Fruit fly (Drosophila melanogaster) whole organism, embryonic: ENCODE measurements around the gene mib1.

Experiments
- BtbVII ChIP-seq: fragments of 200-800 bp; sonication (Bioruptor generic); optimal IDR thresholded peaks from 3 replicates; lab custom pipeline; 2017; ENCODE audit warnings: missing biosample characterization, mild to moderate bottlenecking, missing genetic modification characterization
- CG11560 ChIP-seq: fragments of 200-800 bp; sonication (Bioruptor generic); IDR thresholded peaks from 3 replicates; pipeline ENCODE4 v1.3.6; 2022; ENCODE audit warnings: missing biosample characterization, missing genetic modification characterization
- CG11695 ChIP-seq: fragments of 200-800 bp; sonication (Bioruptor generic); IDR thresholded peaks from 3 replicates; pipeline ENCODE4 v1.3.6; 2022; ENCODE audit warnings: missing biosample characterization, missing genetic modification characterization
- CG17328 ChIP-seq: fragments of 200-800 bp; sonication (Bioruptor generic); IDR thresholded peaks from 2 replicates; pipeline ENCODE4 v1.3.6; 2022; ENCODE audit warnings: missing biosample characterization, missing genetic modification characterization
- CG2678 ChIP-seq: fragments of 200-800 bp; sonication (Bioruptor generic); optimal IDR thresholded peaks from 3 replicates; lab custom pipeline; 2019; ENCODE audit warnings: missing biosample characterization, mild to moderate bottlenecking, missing genetic modification characterization, moderate library complexity
- CG4730 ChIP-seq: fragments of 200-800 bp; sonication (Bioruptor generic); IDR thresholded peaks from 2 replicates; pipeline ENCODE4 v1.3.6; 2022; ENCODE audit warnings: missing biosample characterization, missing genetic modification characterization
- CG5953 ChIP-seq: fragments of 200-800 bp; sonication (Bioruptor generic); IDR thresholded peaks from 2 replicates; pipeline ENCODE4 v1.3.6; 2022; ENCODE audit warnings: missing biosample characterization, missing genetic modification characterization
- CG6765 ChIP-seq: fragments of 200-800 bp; sonication (Bioruptor generic); optimal IDR thresholded peaks from 3 replicates; lab custom pipeline; 2017; ENCODE audit warnings: missing biosample characterization, mild to moderate bottlenecking, missing genetic modification characterization
- CG7271 ChIP-seq: fragments of 200-800 bp; sonication (Bioruptor generic); optimal IDR thresholded peaks from 2 replicates; lab custom pipeline; 2018; ENCODE audit warnings: missing biosample characterization, mild to moderate bottlenecking, missing genetic modification characterization, moderate library complexity
- CG7839 ChIP-seq: fragments of 200-800 bp; sonication (Bioruptor generic); optimal IDR thresholded peaks from 3 replicates; lab custom pipeline; 2018; ENCODE audit warnings: missing biosample characterization, mild to moderate bottlenecking, missing genetic modification characterization, moderate library complexity
- CG7987 ChIP-seq: fragments of 200-800 bp; sonication (Bioruptor generic); optimal IDR thresholded peaks from 2 replicates; lab custom pipeline; 2018; ENCODE audit warnings: missing biosample characterization, mild to moderate bottlenecking, missing genetic modification characterization, moderate library complexity
- CG9609 ChIP-seq: fragments of 200-800 bp; sonication (Bioruptor generic); optimal IDR thresholded peaks from 3 replicates; lab custom pipeline; 2016; ENCODE audit warnings: missing biosample characterization, missing genetic modification characterization
- CG9727 ChIP-seq: fragments of 200-800 bp; sonication (Bioruptor generic); optimal IDR thresholded peaks from 3 replicates; lab custom pipeline; 2017; ENCODE audit warnings: missing biosample characterization, mild to moderate bottlenecking, missing genetic modification characterization
- Chrac-16 ChIP-seq: fragments of 200-800 bp; sonication (Bioruptor generic); optimal IDR thresholded peaks from 3 replicates; lab custom pipeline; 2016; ENCODE audit warnings: missing biosample characterization, missing genetic modification characterization
- CkIIα-i1 ChIP-seq: fragments of 200-800 bp; sonication (Bioruptor generic); IDR thresholded peaks from 2 replicates; pipeline ENCODE4 v1.3.6; 2022; ENCODE audit warnings: missing biosample characterization, missing genetic modification characterization
- Deaf1 ChIP-seq: fragments of 200-800 bp; optimal IDR thresholded peaks from 3 replicates; lab custom pipeline; 2019; ENCODE audit warnings: missing biosample characterization, mild to moderate bottlenecking, missing genetic modification characterization, moderate library complexity
- Doc2 ChIP-seq: fragments of 200-800 bp; sonication (Bioruptor generic); IDR thresholded peaks from 2 replicates; pipeline ENCODE4 v1.3.6; 2022; ENCODE audit warnings: missing biosample characterization, missing genetic modification characterization
- E2f1 ChIP-seq: fragments of 200-800 bp; sonication (Bioruptor generic); IDR thresholded peaks from 2 replicates; pipeline ENCODE4 v1.3.6; 2022; ENCODE audit warnings: missing biosample characterization, missing genetic modification characterization
- E2f2 ChIP-seq: fragments of 200-800 bp; sonication (Bioruptor generic); IDR thresholded peaks from 2 replicates; pipeline ENCODE4 v1.3.6; 2022; ENCODE audit warnings: missing biosample characterization, missing genetic modification characterization
- Fer3 ChIP-seq: fragments of 200-800 bp; sonication (Bioruptor generic); optimal IDR thresholded peaks from 2 replicates; lab custom pipeline; 2018; ENCODE audit warnings: missing biosample characterization, mild to moderate bottlenecking, missing genetic modification characterization, moderate library complexity
- HLH4C ChIP-seq: fragments of 200-800 bp; sonication (Bioruptor generic); IDR thresholded peaks from 3 replicates; pipeline ENCODE4 v1.3.6; 2022; ENCODE audit warnings: missing biosample characterization, missing genetic modification characterization; ENCODE audit not compliant: partially characterized antibody
- HLH54F ChIP-seq: fragments of 200-800 bp; sonication (Bioruptor generic); optimal IDR thresholded peaks from 3 replicates; lab custom pipeline; 2016; ENCODE audit warnings: missing biosample characterization, missing genetic modification characterization
- Hsf ChIP-seq: fragments of 200-800 bp; sonication (Bioruptor generic); optimal IDR thresholded peaks from 3 replicates; lab custom pipeline; 2016; ENCODE audit warnings: missing biosample characterization, missing genetic modification characterization
- MTF-1 ChIP-seq: fragments of 200-800 bp; sonication (Bioruptor generic); optimal IDR thresholded peaks from 2 replicates; lab custom pipeline; 2018; ENCODE audit warnings: missing biosample characterization, mild to moderate bottlenecking, missing genetic modification characterization, borderline replicate concordance
- Mad ChIP-seq: fragments of 200-800 bp; sonication (Bioruptor generic); optimal IDR thresholded peaks from 2 replicates; lab custom pipeline; 2016; ENCODE audit warnings: missing biosample characterization, missing genetic modification characterization
- Meics ChIP-seq: fragments of 200-800 bp; sonication (Bioruptor generic); optimal IDR thresholded peaks from 2 replicates; lab custom pipeline; 2017; ENCODE audit warnings: missing biosample characterization, mild to moderate bottlenecking, missing genetic modification characterization
- Sin3A ChIP-seq: fragments of >200 bp; optimal IDR thresholded peaks from 2 replicates; lab custom pipeline; 2018
- Trl ChIP-seq, 3 experiments: fragments of >200 bp in 2 of 3; fragments of 200-800 bp in 1 of 3; sonication (Bioruptor generic) in 1 of 3; optimal IDR thresholded peaks; 2 replicates in 1 of 3; 3 replicates in 2 of 3; lab custom pipeline; 2016 to 2017; ENCODE audit warnings: missing biosample characterization in 1 of 3, missing genetic modification characterization in 1 of 3
- al ChIP-seq: fragments of 200-800 bp; sonication (Bioruptor generic); IDR thresholded peaks from 2 replicates; pipeline ENCODE4 v1.3.6; 2022; ENCODE audit warnings: missing biosample characterization, missing genetic modification characterization
- bbx ChIP-seq: fragments of 200-800 bp; sonication (Bioruptor generic); IDR thresholded peaks from 2 replicates; pipeline ENCODE4 v1.3.6; 2022; ENCODE audit warnings: missing biosample characterization, missing genetic modification characterization; ENCODE audit not compliant: partially characterized antibody
- bsh ChIP-seq, 2 experiments: fragments of 200-800 bp; sonication (Bioruptor generic); optimal IDR thresholded peaks; 2 replicates each; lab custom pipeline; 2017 to 2018; ENCODE audit warnings: mild to moderate bottlenecking in 2 of 2, missing biosample characterization in 2 of 2, missing genetic modification characterization in 2 of 2, moderate library complexity in 1 of 2
- chn ChIP-seq: fragments of 200-800 bp; sonication (Bioruptor generic); optimal IDR thresholded peaks from 2 replicates; lab custom pipeline; 2016; ENCODE audit warnings: missing biosample characterization, missing genetic modification characterization
- ci ChIP-seq: fragments of 200-800 bp; sonication (Bioruptor generic); IDR thresholded peaks from 3 replicates; pipeline ENCODE4 v1.3.6; 2022; ENCODE audit warnings: missing biosample characterization, missing genetic modification characterization
- dpn ChIP-seq, 2 experiments: fragments of 200-800 bp; sonication (Bioruptor generic); optimal IDR thresholded peaks; 3 replicates each; lab custom pipeline; 2016; ENCODE audit warnings: missing biosample characterization in 2 of 2, missing genetic modification characterization in 2 of 2
- eve ChIP-seq, 2 experiments: fragments of >200 bp; optimal IDR thresholded peaks; 2 replicates each; lab custom pipeline; 2017; ENCODE audit warnings: missing biosample characterization in 2 of 2, missing genetic modification characterization in 2 of 2
- eyg ChIP-seq: fragments of 200-800 bp; sonication (Bioruptor generic); optimal IDR thresholded peaks from 3 replicates; lab custom pipeline; 2016; ENCODE audit warnings: missing biosample characterization, missing genetic modification characterization
- fd102C ChIP-seq: fragments of 200-800 bp; sonication (Bioruptor generic); optimal IDR thresholded peaks from 2 replicates; lab custom pipeline; 2018; ENCODE audit warnings: missing biosample characterization, mild to moderate bottlenecking, missing genetic modification characterization, moderate library complexity
- fu2 ChIP-seq: fragments of 200-800 bp; sonication (Bioruptor generic); optimal IDR thresholded peaks from 2 replicates; lab custom pipeline; 2016; ENCODE audit warnings: missing biosample characterization, missing genetic modification characterization
- gce ChIP-seq: fragments of 200-800 bp; sonication (Bioruptor generic); IDR thresholded peaks from 3 replicates; pipeline ENCODE4 v1.3.6; 2022; ENCODE audit warnings: missing biosample characterization, missing genetic modification characterization
- gsb ChIP-seq: fragments of 200-800 bp; sonication (Bioruptor generic); IDR thresholded peaks from 2 replicates; pipeline ENCODE4 v1.3.6; 2022; ENCODE audit warnings: missing biosample characterization, missing genetic modification characterization
- her ChIP-seq: fragments of 200-800 bp; sonication (Bioruptor generic); optimal IDR thresholded peaks from 2 replicates; lab custom pipeline; 2016; ENCODE audit warnings: missing biosample characterization, missing genetic modification characterization
- ind ChIP-seq: fragments of 200-800 bp; sonication (Bioruptor generic); optimal IDR thresholded peaks from 3 replicates; lab custom pipeline; 2016; ENCODE audit warnings: missing biosample characterization, missing genetic modification characterization
- ken ChIP-seq: fragments of 200-800 bp; sonication (Bioruptor generic); IDR thresholded peaks from 3 replicates; pipeline ENCODE4 v1.3.6; 2022; ENCODE audit warnings: missing biosample characterization, missing genetic modification characterization
- lab ChIP-seq: fragments of 200-800 bp; sonication (Bioruptor generic); optimal IDR thresholded peaks from 3 replicates; lab custom pipeline; 2017; ENCODE audit warnings: missing biosample characterization, missing genetic modification characterization, mild to moderate bottlenecking, moderate library complexity, missing genetic modification reagents
- nmo ChIP-seq: fragments of 200-800 bp; sonication (Bioruptor generic); optimal IDR thresholded peaks from 2 replicates; lab custom pipeline; 2018; ENCODE audit warnings: missing biosample characterization, mild to moderate bottlenecking, missing genetic modification characterization, moderate library complexity
- run ChIP-seq: fragments of 200-800 bp; sonication (Bioruptor generic); optimal IDR thresholded peaks from 3 replicates; lab custom pipeline; 2018; ENCODE audit warnings: missing biosample characterization, mild to moderate bottlenecking, missing genetic modification characterization
- scrt ChIP-seq: fragments of 200-800 bp; sonication (Bioruptor generic); optimal IDR thresholded peaks from 2 replicates; lab custom pipeline; 2018; ENCODE audit warnings: missing biosample characterization, mild to moderate bottlenecking, missing genetic modification characterization, moderate library complexity
- sd ChIP-seq: fragments of 200-800 bp; sonication (Bioruptor generic); optimal IDR thresholded peaks from 3 replicates; lab custom pipeline; 2018; ENCODE audit warnings: missing biosample characterization, mild to moderate bottlenecking, missing genetic modification characterization, moderate library complexity
- usp ChIP-seq: fragments of >200 bp; optimal IDR thresholded peaks from 2 replicates; lab custom pipeline; 2017; ENCODE audit warnings: missing biosample characterization, missing genetic modification characterization
- wor ChIP-seq: fragments of 200-800 bp; sonication (Bioruptor generic); IDR thresholded peaks from 2 replicates; pipeline ENCODE4 v1.3.6; 2022; ENCODE audit warnings: missing biosample characterization, missing genetic modification characterization
- zfh1 ChIP-seq: fragments of 200-800 bp; sonication (Bioruptor generic); IDR thresholded peaks from 3 replicates; pipeline ENCODE4 v1.3.6; 2022; ENCODE audit warnings: missing biosample characterization, missing genetic modification characterization

mib1 gene

DNA sequence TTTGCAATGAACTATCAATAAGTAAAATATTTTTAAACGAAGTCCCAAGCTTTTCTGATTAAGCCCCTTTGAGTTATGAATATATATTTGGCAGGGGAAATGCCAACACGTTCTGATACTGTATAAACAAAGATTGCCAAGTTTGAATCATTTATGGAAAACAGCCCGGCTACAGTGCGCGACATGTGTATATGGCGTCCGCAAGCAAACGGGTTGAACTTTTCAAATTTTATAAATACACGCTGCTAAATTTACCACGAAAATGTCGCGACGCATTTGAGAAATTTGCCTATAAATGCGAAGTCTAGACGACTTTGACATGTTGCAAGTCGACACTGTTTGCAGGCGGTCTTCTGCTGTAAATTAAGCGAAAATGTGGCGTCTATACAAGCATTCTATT lies 36.5 kb upstream of the mib1 start (continued):
- peak in 1 of 2 experiments; percentile 18 for TF ChIP-seq bsh (GFP tag; optimal IDR thresholded peaks at IDR 0.05; lab: Kevin White, UChicago)
- TF ChIP-seq HLH54F (GFP tag; lab: Kevin White, UChicago): peak; percentile 45
- peak; percentile 4 for TF ChIP-seq Deaf1 (tag; lab: Kevin White, UChicago)
- no peak for TF ChIP-seq wor
- peak; percentile 32 to 65 for TF ChIP-seq dpn (GFP tag; optimal IDR thresholded peaks at IDR 0.05; lab: Kevin White, UChicago)
- TF ChIP-seq CG9727: peak; percentile 24
- no peak for TF ChIP-seq Trl (optimal IDR thresholded peaks at IDR 0.05; lab: Kevin White, UChicago)
- peak; percentile 22 for TF ChIP-seq Trl (GFP tag; optimal IDR thresholded peaks at IDR 0.05; lab: Kevin White, UChicago)
- TF ChIP-seq scrt: peak; percentile 36
- TF ChIP-seq run (tag; lab: Kevin White, UChicago): no peak
- TF ChIP-seq ind: peak; percentile 56
- peak; percentile 21; the same call in 1 of the 2 replicates for TF ChIP-seq CG4730 (GFP tag; lab: Robert Waterston, UW)
- TF ChIP-seq HLH4C (GFP tag; lab: Robert Waterston, UW): no peak
- peak; percentile 36; the same call in 1 of the 2 replicates for TF ChIP-seq E2f2 (GFP tag; lab: Robert Waterston, UW)
- peak; percentile 74 for TF ChIP-seq lab (GFP tag; lab: Kevin White, UChicago)
- peak; percentile 59 for TF ChIP-seq sd (tag; lab: Kevin White, UChicago)
- TF ChIP-seq chn (GFP tag; lab: Kevin White, UChicago): no peak
- no peak for TF ChIP-seq eve (GFP tag; optimal IDR thresholded peaks at IDR 0.05; lab: Kevin White, UChicago)
- TF ChIP-seq CG6765 (GFP tag; lab: Kevin White, UChicago): no peak
- no peak for TF ChIP-seq bbx
- TF ChIP-seq CG11560 (tag; lab: Robert Waterston, UW): 0 out of 3 replicates have a peak, but pooled peaks have one; percentile 34
- peak; percentile 51 for TF ChIP-seq BtbVII (GFP tag; lab: Kevin White, UChicago)
- peak; percentile 30 for TF ChIP-seq CG9609
- peak; percentile 38 for TF ChIP-seq Chrac-16
- peak; percentile 17 for TF ChIP-seq her (GFP tag; lab: Kevin White, UChicago)
- TF ChIP-seq Hsf (GFP tag; lab: Kevin White, UChicago): peak; percentile 32
- TF ChIP-seq gsb (GFP tag; lab: Robert Waterston, UW): peak; percentile 58
- TF ChIP-seq CG11695 (GFP tag; lab: Robert Waterston, UW): peak; percentile 94
- peak; percentile 55 for TF ChIP-seq Fer3
- TF ChIP-seq usp (GFP tag; lab: Kevin White, UChicago): no peak
- TF ChIP-seq Meics (GFP tag; lab: Kevin White, UChicago): peak; percentile 55
- peak; percentile 51; the same call in 1 of the 2 replicates for TF ChIP-seq E2f1
- no peak for TF ChIP-seq Doc2 (GFP tag; lab: Robert Waterston, UW)
- peak; percentile 59 for TF ChIP-seq CG2678
- TF ChIP-seq eyg (GFP tag; lab: Kevin White, UChicago): peak; percentile 43
- TF ChIP-seq CG7271 (tag; lab: Kevin White, UChicago): no peak
- TF ChIP-seq al (GFP tag; lab: Robert Waterston, UW): peak; percentile 56; the same call in 1 of the 2 replicates
- no peak for TF ChIP-seq gce (GFP tag; lab: Robert Waterston, UW)
- no peak for TF ChIP-seq fd102C (GFP tag; lab: Kevin White, UChicago)
- TF ChIP-seq CG5953 (GFP tag; lab: Robert Waterston, UW): no peak
- TF ChIP-seq ci (GFP tag; lab: Robert Waterston, UW): 0 out of 3 replicates have a peak, but pooled peaks have one; percentile 57
- TF ChIP-seq fu2: peak; percentile 18
- TF ChIP-seq CG7987 (GFP tag; lab: Kevin White, UChicago): peak; percentile 11
- no peak for TF ChIP-seq MTF-1
- peak; percentile 21; the same call in 1 of the 2 replicates for TF ChIP-seq CG17328 (GFP tag; lab: Robert Waterston, UW)
- peak; percentile 51; the same call in 1 of the 3 replicates for TF ChIP-seq zfh1 (GFP tag; lab: Robert Waterston, UW)
- TF ChIP-seq CG7839 (tag; lab: Kevin White, UChicago): peak; percentile 55
- TF ChIP-seq CkIIα-i1 (GFP tag; lab: Robert Waterston, UW): no peak
- peak; percentile 12 for TF ChIP-seq nmo (GFP tag; lab: Kevin White, UChicago)
- no peak for TF ChIP-seq Sin3A
- TF ChIP-seq ken (GFP tag; lab: Robert Waterston, UW): no peak
- peak; percentile 20 for TF ChIP-seq Mad
